Fruit fly (Drosophila melanogaster): ENCODE results near the gene CG5645.

Gene CG5645

dm6 chr3L:12124975-12125374 lies 11.5 kb downstream of the CG5645 start, which contains the start of gene yps (continued):
- TF ChIP-seq repo (GFP tag; optimal IDR thresholded peaks at IDR 0.05) (peak; percentile 94), gcm2 (GFP tag; optimal IDR thresholded peaks at IDR 0.05) (peak; percentile 72), jigr1 (GFP tag; IDR thresholded peaks at IDR 0.05) (no peak), onecut (GFP tag; IDR thresholded peaks at IDR 0.05) (peak; percentile 95), fd3F (GFP tag; optimal IDR thresholded peaks at IDR 0.05) (peak; percentile 89), tup (GFP tag; optimal IDR thresholded peaks at IDR 0.05) (peak; percentile 90), CG3163 (GFP tag; optimal IDR thresholded peaks at IDR 0.05) (peak; percentile 85), emc (GFP tag; optimal IDR thresholded peaks at IDR 0.05) (peak; percentile 86), toy (GFP tag; IDR thresholded peaks at IDR 0.05) (peak; percentile 78; the same call in 1 of the 2 replicates), Bdp1 (GFP tag; optimal IDR thresholded peaks at IDR 0.05) (peak; percentile 88), klu (GFP tag; IDR thresholded peaks at IDR 0.05) (no peak; the same call in 1 of the 2 replicates), CG8388 (GFP tag; optimal IDR thresholded peaks at IDR 0.05) (peak; percentile 90), dmrt99B (tag; optimal IDR thresholded peaks at IDR 0.05) (peak; percentile 81), sr (GFP tag; IDR thresholded peaks at IDR 0.05) (peak; percentile 96), vnd (GFP tag; IDR thresholded peaks at IDR 0.05; ENCODE audit: partially characterized antibody) (peak; percentile 49; the same call in 1 of the 3 replicates), CG17612 (GFP tag; IDR thresholded peaks at IDR 0.05) (peak; percentile 79), CG9932 (GFP tag; IDR thresholded peaks at IDR 0.05) (peak; percentile 82), CG6254 (GFP tag; optimal IDR thresholded peaks at IDR 0.05) (peak; percentile 90), fd64A (GFP tag; optimal IDR thresholded peaks at IDR 0.05) (peak; percentile 97), CG10543 (GFP tag; optimal IDR thresholded peaks at IDR 0.05) (peak; percentile 98), CG4282 (GFP tag; optimal IDR thresholded peaks at IDR 0.05) (peak; percentile 90), fru (optimal IDR thresholded peaks at IDR 0.05) (no peak), CG7839 (tag; optimal IDR thresholded peaks at IDR 0.05) (peak; percentile 87), lola (GFP tag; optimal IDR thresholded peaks at IDR 0.05) (peak in 1 of 3 experiments; percentile 61), kni (GFP tag; optimal IDR thresholded peaks at IDR 0.05) (peak; percentile 98), CG16815 (GFP tag; optimal IDR thresholded peaks at IDR 0.05) (peak; percentile 55), sima (GFP tag; optimal IDR thresholded peaks at IDR 0.05) (peak; percentile 44), dysf (GFP tag; IDR thresholded peaks at IDR 0.05) (peak; percentile 83), corto (GFP tag; optimal IDR thresholded peaks at IDR 0.05) (peak; percentile 46), CG17912 (GFP tag; optimal IDR thresholded peaks at IDR 0.05) (peak; percentile 99), lbe (GFP tag; optimal IDR thresholded peaks at IDR 0.05) (peak; percentile 89), CG10267 (tag; optimal IDR thresholded peaks at IDR 0.05) (peak; percentile 92), D19A (tag; optimal IDR thresholded peaks at IDR 0.05) (peak; percentile 66), CG16863 (GFP tag; optimal IDR thresholded peaks at IDR 0.05) (peak; percentile 84), CG18764 (GFP tag; optimal IDR thresholded peaks at IDR 0.05) (peak; percentile 93), Bgb (GFP tag; IDR thresholded peaks at IDR 0.05; ENCODE audit: partially characterized antibody) (peak; percentile 89), NfI (GFP tag; optimal IDR thresholded peaks at IDR 0.05) (peak; percentile 98), CG7271 (tag; optimal IDR thresholded peaks at IDR 0.05) (peak; percentile 98), stc (GFP tag; IDR thresholded peaks at IDR 0.05) (peak; percentile 94), Sox102F (GFP tag; optimal IDR thresholded peaks at IDR 0.05) (peak; percentile 72), sens-2 (GFP tag; IDR thresholded peaks at IDR 0.05) (peak; percentile 94), CrebB (tag; optimal IDR thresholded peaks at IDR 0.05) (peak; percentile 97), croc (GFP tag; conservative IDR thresholded peaks at IDR 0.05) (peak; percentile 51; the same call in 2 of the 3 replicates), Deaf1 (tag; optimal IDR thresholded peaks at IDR 0.05) (peak; percentile 69), CG12942 (GFP tag; optimal IDR thresholded peaks at IDR 0.05) (peak; percentile 84), Stat92E (GFP tag; optimal IDR thresholded peaks at IDR 0.05) (peak in 1 of 3 experiments; percentile 73), CG17385 (GFP tag; optimal IDR thresholded peaks at IDR 0.05) (peak; percentile 92), H15 (GFP tag; IDR thresholded peaks at IDR 0.05) (peak; percentile 89), fu2 (GFP tag; optimal IDR thresholded peaks at IDR 0.05) (peak; percentile 83), p53 (GFP tag; optimal IDR thresholded peaks at IDR 0.05) (peak; percentile 95)
